Fruit fly (Drosophila melanogaster) whole organism, embryonic: Measurements from ENCODE around the gene CG7029.

Experiments
- CG10462 ChIP-seq: fragments of 200-800 bp; sonication (Bioruptor generic); optimal IDR thresholded peaks from 2 replicates; lab custom pipeline; 2016; ENCODE audit warnings: missing biosample characterization, missing genetic modification characterization
- CG10979 ChIP-seq: fragments of 200-800 bp; sonication (Bioruptor generic); optimal IDR thresholded peaks from 2 replicates; lab custom pipeline; 2018; ENCODE audit warnings: missing biosample characterization, mild to moderate bottlenecking, missing genetic modification characterization, moderate library complexity
- CG11398 ChIP-seq: fragments of 200-800 bp; sonication (Bioruptor generic); optimal IDR thresholded peaks from 2 replicates; lab custom pipeline; 2016; ENCODE audit warnings: missing biosample characterization, missing genetic modification characterization
- CG34376 ChIP-seq: fragments of 200-800 bp; sonication (Bioruptor generic); optimal IDR thresholded peaks from 2 replicates; lab custom pipeline; 2018; ENCODE audit warnings: missing biosample characterization, mild to moderate bottlenecking, missing genetic modification characterization
- CG3847 ChIP-seq: fragments of 200-800 bp; sonication (Bioruptor generic); IDR thresholded peaks from 2 replicates; pipeline ENCODE4 v1.3.6; 2022; ENCODE audit warnings: missing biosample characterization, missing genetic modification characterization
- CG6813 ChIP-seq: fragments of 200-800 bp; sonication (Bioruptor generic); optimal IDR thresholded peaks from 2 replicates; lab custom pipeline; 2017; ENCODE audit warnings: missing biosample characterization, missing genetic modification characterization, mild to moderate bottlenecking, moderate library complexity, missing genetic modification reagents
- Camta ChIP-seq: fragments of 200-800 bp; sonication (Bioruptor generic); optimal IDR thresholded peaks from 2 replicates; lab custom pipeline; 2016; ENCODE audit warnings: missing biosample characterization, missing genetic modification characterization
- CoRest ChIP-seq: fragments of 200-800 bp; sonication (Bioruptor generic); optimal IDR thresholded peaks from 3 replicates; lab custom pipeline; 2018; ENCODE audit warnings: missing biosample characterization, mild to moderate bottlenecking, missing genetic modification characterization, moderate library complexity
- D19A ChIP-seq: fragments of 200-800 bp; optimal IDR thresholded peaks from 3 replicates; lab custom pipeline; 2019; ENCODE audit warnings: missing biosample characterization, mild to moderate bottlenecking, missing genetic modification characterization, moderate library complexity
- Dip3 ChIP-seq: fragments of 200-800 bp; sonication (Bioruptor generic); optimal IDR thresholded peaks from 3 replicates; lab custom pipeline; 2016; ENCODE audit warnings: missing biosample characterization, missing genetic modification characterization
- Drgx ChIP-seq: fragments of 200-800 bp; sonication (Bioruptor generic); IDR thresholded peaks from 2 replicates; pipeline ENCODE4 v1.3.6; 2022; ENCODE audit warnings: missing biosample characterization, missing genetic modification characterization
- Ets65A ChIP-seq: fragments of 200-800 bp; sonication (Bioruptor generic); peaks from one replicate; lab custom pipeline; 2016; ENCODE audit warnings: missing biosample characterization, missing genetic modification characterization
- Fer1 ChIP-seq: fragments of 200-800 bp; sonication (Bioruptor generic); optimal IDR thresholded peaks from 2 replicates; lab custom pipeline; 2017; ENCODE audit warnings: missing biosample characterization, mild to moderate bottlenecking, missing genetic modification characterization
- Nf-YA ChIP-seq: fragments of 200-800 bp; sonication (Bioruptor generic); IDR thresholded peaks from 2 replicates; pipeline ENCODE4 v1.3.6; 2022; ENCODE audit warnings: missing biosample characterization, missing genetic modification characterization
- Pdp1 ChIP-seq, 2 experiments: fragments of 200-800 bp; sonication (Bioruptor generic); optimal IDR thresholded peaks; 3 replicates each; lab custom pipeline; 2016; ENCODE audit warnings: missing biosample characterization in 2 of 2, missing genetic modification characterization in 2 of 2, mild to moderate bottlenecking in 1 of 2, moderate library complexity in 1 of 2
- Ssrp ChIP-seq: fragments of 200-800 bp; sonication (Bioruptor generic); optimal IDR thresholded peaks from 2 replicates; lab custom pipeline; 2018; ENCODE audit warnings: missing biosample characterization, mild to moderate bottlenecking, missing genetic modification characterization, moderate library complexity
- Xbp1 ChIP-seq: fragments of 200-800 bp; sonication (Bioruptor generic); optimal IDR thresholded peaks from 3 replicates; lab custom pipeline; 2016; ENCODE audit warnings: missing biosample characterization, mild to moderate bottlenecking, missing genetic modification characterization
- al ChIP-seq: fragments of 200-800 bp; sonication (Bioruptor generic); IDR thresholded peaks from 2 replicates; pipeline ENCODE4 v1.3.6; 2022; ENCODE audit warnings: missing biosample characterization, missing genetic modification characterization
- cwo ChIP-seq: fragments of 200-800 bp; sonication (Bioruptor generic); optimal IDR thresholded peaks from 3 replicates; lab custom pipeline; 2017; ENCODE audit warnings: missing biosample characterization, missing genetic modification characterization, mild to moderate bottlenecking, moderate library complexity, missing genetic modification reagents
- gsb ChIP-seq: fragments of 200-800 bp; sonication (Bioruptor generic); IDR thresholded peaks from 2 replicates; pipeline ENCODE4 v1.3.6; 2022; ENCODE audit warnings: missing biosample characterization, missing genetic modification characterization
- jigr1 ChIP-seq: fragments of 200-800 bp; sonication (Bioruptor generic); IDR thresholded peaks from 3 replicates; pipeline ENCODE4 v1.3.6; 2022; ENCODE audit warnings: missing biosample characterization, missing genetic modification characterization
- luna ChIP-seq: fragments of 200-800 bp; sonication (Bioruptor generic); optimal IDR thresholded peaks from 2 replicates; lab custom pipeline; 2016; ENCODE audit warnings: missing biosample characterization, missing genetic modification characterization
- oc ChIP-seq: fragments of 200-800 bp; sonication (Bioruptor generic); optimal IDR thresholded peaks from 2 replicates; lab custom pipeline; 2018; ENCODE audit warnings: missing biosample characterization, mild to moderate bottlenecking, missing genetic modification characterization, moderate library complexity
- sens ChIP-seq: fragments of 200-800 bp; sonication (Bioruptor generic); peaks from one replicate; lab custom pipeline; 2016; ENCODE audit warnings: missing biosample characterization, missing genetic modification characterization
- sim ChIP-seq: fragments of 200-800 bp; sonication (Bioruptor generic); IDR thresholded peaks from 2 replicates; pipeline ENCODE4 v1.3.6; 2022; ENCODE audit warnings: missing biosample characterization, missing genetic modification characterization
- sisA ChIP-seq: fragments of 200-800 bp; sonication (Bioruptor generic); IDR thresholded peaks from 2 replicates; pipeline ENCODE4 v1.3.6; 2022; ENCODE audit warnings: missing biosample characterization, missing genetic modification characterization
- sug ChIP-seq: fragments of 200-800 bp; optimal IDR thresholded peaks from 2 replicates; lab custom pipeline; 2019; ENCODE audit warnings: missing biosample characterization, mild to moderate bottlenecking, missing genetic modification characterization, moderate library complexity
- tx ChIP-seq: fragments of 200-800 bp; sonication (Bioruptor generic); optimal IDR thresholded peaks from 2 replicates; lab custom pipeline; 2016; ENCODE audit warnings: missing biosample characterization, missing genetic modification characterization

CG7029 gene

dm6 chr3R:22757117-22757516 is 6.4 kb downstream of the CG7029 start:
- TF ChIP-seq sens (GFP tag; lab: Kevin White, UChicago) = peak; percentile 26
- no peak for TF ChIP-seq Dip3
- TF ChIP-seq Nf-YA (GFP tag; lab: Robert Waterston, UW) = no peak
- no peak for TF ChIP-seq luna (GFP tag; lab: Kevin White, UChicago)
- TF ChIP-seq Fer1 (GFP tag; lab: Kevin White, UChicago) = no peak
- TF ChIP-seq oc (tag; lab: Kevin White, UChicago) = peak; percentile 77
- TF ChIP-seq Pdp1 (GFP tag; optimal IDR thresholded peaks at IDR 0.05; lab: Kevin White, UChicago) = peak in 1 of 2 experiments; percentile 78

dm6 chr3R:22760988-22761387 is 10.3 kb downstream of the CG7029 start, which contains the start of gene Nepl13:
TSS of gene Nepl13 (minus strand) at chr3R:22761076.
- TF ChIP-seq CG34376 (GFP tag; lab: Kevin White, UChicago) = peak; percentile 52
- no peak for TF ChIP-seq CoRest
- peak; percentile 0 for TF ChIP-seq sug (tag; lab: Kevin White, UChicago)

- TF ChIP-seq gsb (GFP tag; lab: Robert Waterston, UW) = no peak
- TF ChIP-seq jigr1 (GFP tag; lab: Robert Waterston, UW) = no peak
- no peak for TF ChIP-seq sim (GFP tag; lab: Robert Waterston, UW)
- no peak for TF ChIP-seq Drgx (GFP tag; lab: Robert Waterston, UW)
- no peak for TF ChIP-seq CG10979
- peak; percentile 46 for TF ChIP-seq CG34376 (GFP tag; lab: Kevin White, UChicago)
- no peak for TF ChIP-seq sisA (GFP tag; lab: Robert Waterston, UW)
- no peak for TF ChIP-seq CG3847 (GFP tag; lab: Robert Waterston, UW)
Measured at dm6 chr3R:22763587-22763986, 12.9 kb downstream of the CG7029 start, which contains the start of gene Nepl14. TSS of gene Nepl14 (minus strand) at chr3R:22763711.

dm6 chr3R:22766072-22766471 is 15.4 kb downstream of the CG7029 start, which contains the start of gene Nepl15:
TSS of gene Nepl15 (minus strand) at chr3R:22766172.
- peak; percentile 23 for TF ChIP-seq Ets65A
- no peak for TF ChIP-seq Ssrp (tag; lab: Kevin White, UChicago)

dm6 chr3R:22767599-22767998 is 16.9 kb downstream of the CG7029 start, which contains the start of gene CG13841:
TSS of gene CG13841 (minus strand) at chr3R:22767699.
- TF ChIP-seq Camta (GFP tag; lab: Kevin White, UChicago) (no peak), sens (GFP tag; lab: Kevin White, UChicago) (peak; percentile 38)

- TF ChIP-seq sens (GFP tag; lab: Kevin White, UChicago) (peak; percentile 37), al (GFP tag; lab: Robert Waterston, UW) (no peak)
Measured at dm6 chr3R:22768633-22769032, 17.9 kb downstream of the CG7029 start, which contains the start of gene CG43091. TSS of gene CG43091 (minus strand) at chr3R:22768733.

- TF ChIP-seq Xbp1 (GFP tag; lab: Kevin White, UChicago) (no peak), tx (GFP tag; lab: Kevin White, UChicago) (no peak), CG10462 (GFP tag; lab: Kevin White, UChicago) (no peak), CG6813 (GFP tag; lab: Kevin White, UChicago) (no peak), D19A (tag; lab: Kevin White, UChicago) (no peak), CG11398 (GFP tag; lab: Kevin White, UChicago) (no peak), cwo (GFP tag; lab: Kevin White, UChicago) (no peak)
Measured at dm6 chr3R:22769567-22769966, 18.9 kb downstream of the CG7029 start, which contains the start of gene CG43092. TSS of gene CG43092 (minus strand) at chr3R:22769667.
